2 worm cellular contexts compared by ENCODE assay signal in the genomic region with DNA sequence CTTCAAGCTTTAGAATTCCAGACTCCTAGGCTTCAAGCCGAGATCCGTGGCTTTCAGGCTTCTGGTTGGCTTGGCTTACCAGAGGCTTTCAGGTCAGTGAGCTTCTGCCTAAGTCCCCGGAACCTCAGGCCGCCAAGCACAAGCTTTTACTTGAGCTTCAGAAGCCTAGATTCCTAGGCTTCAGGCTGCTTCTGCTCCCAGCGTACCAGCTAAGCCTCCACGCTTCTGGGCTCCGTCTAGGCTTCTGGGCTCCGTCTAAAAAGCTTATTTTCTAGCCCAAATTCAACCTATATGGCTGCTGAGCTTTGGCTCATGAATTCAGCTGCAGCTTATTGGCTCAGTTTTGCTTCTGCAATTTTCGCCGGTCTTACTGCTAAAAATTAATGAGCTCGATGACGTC.
A peak's percentile ranks its signal among the peaks of the same experiment; 100 is the strongest.
TF ChIP-seq lines count a peak whose summit lies in the region.

No protein-coding gene starts in this region.

TF ChIP-seq in whole organism, L2 larva, 48 proteins besides CTCF, POLR2A, EP300 and RAD21:
- TF ChIP-seq sma-9 (GFP tag; optimal IDR thresholded peaks at IDR 0.05; lab: Kevin White, UChicago) = peak; percentile 46
- TF ChIP-seq sma-9 (tag; optimal IDR thresholded peaks at IDR 0.05; lab: Kevin White, UChicago) = no peak
- TF ChIP-seq ztf-4 (tag; optimal IDR thresholded peaks at IDR 0.05; lab: Kevin White, UChicago) = no peak

TF ChIP-seq in whole organism, L4 larva, 104 proteins besides CTCF, POLR2A, EP300 and RAD21:
- TF ChIP-seq arid-1 (GFP tag; conservative IDR thresholded peaks at IDR 0.05; lab: Robert Waterston, UW) = no peak
- TF ChIP-seq D1046.2 (GFP tag; IDR thresholded peaks at IDR 0.05; lab: Robert Waterston, UW) = no peak
- TF ChIP-seq hlh-11 (tag; optimal IDR thresholded peaks at IDR 0.05; lab: Kevin White, UChicago) = no peak
- TF ChIP-seq sdz-12 (GFP tag; optimal IDR thresholded peaks at IDR 0.05; lab: Kevin White, UChicago) = no peak
- TF ChIP-seq nhr-42 (GFP tag; IDR thresholded peaks at IDR 0.05; lab: Robert Waterston, UW) = no peak
- TF ChIP-seq aha-1 (tag; lab: Kevin White, UChicago) = peak; percentile 91
- TF ChIP-seq set-16 (GFP tag; IDR thresholded peaks at IDR 0.05; lab: Robert Waterston, UW) = peak; percentile 19; the same call in 1 of the 2 replicates
- no peak for TF ChIP-seq nhr-11 (tag; optimal IDR thresholded peaks at IDR 0.05; lab: Kevin White, UChicago)
- TF ChIP-seq mxl-2 (GFP tag; conservative IDR thresholded peaks at IDR 0.05; lab: Robert Waterston, UW) = no peak
- TF ChIP-seq dmd-6 (GFP tag; IDR thresholded peaks at IDR 0.05; lab: Robert Waterston, UW) = no peak
- TF ChIP-seq lir-3 (tag; optimal IDR thresholded peaks at IDR 0.05; lab: Kevin White, UChicago) = no peak
- no peak for TF ChIP-seq tra-1 (GFP tag; IDR thresholded peaks at IDR 0.05; lab: Robert Waterston, UW)
- no peak for TF ChIP-seq T26A8.4 (GFP tag; IDR thresholded peaks at IDR 0.05; lab: Robert Waterston, UW)
- TF ChIP-seq mdl-1 (tag; optimal IDR thresholded peaks at IDR 0.05; lab: Kevin White, UChicago) = no peak
- no peak for TF ChIP-seq nhr-6 (tag; optimal IDR thresholded peaks at IDR 0.05; lab: Kevin White, UChicago)
- TF ChIP-seq nhr-28 (tag; optimal IDR thresholded peaks at IDR 0.05; lab: Kevin White, UChicago) = no peak
